Fruit fly (Drosophila melanogaster) whole organism: Measurements from ENCODE around the gene Arr2.

Experiments used
- CG8478 ChIP-seq: fragments of >200 bp; optimal IDR thresholded peaks from 2 replicates; lab custom pipeline; 2018; ENCODE audit warnings: inconsistent platforms
- Dll ChIP-seq: fragments of >200 bp; optimal IDR thresholded peaks from 2 replicates; lab custom pipeline; 2017
- pan ChIP-seq: fragments of >200 bp; optimal IDR thresholded peaks from 2 replicates; lab custom pipeline; 2017
- psq ChIP-seq: fragments of >200 bp; optimal IDR thresholded peaks from 2 replicates; lab custom pipeline; 2017
- usp ChIP-seq: fragments of >200 bp; optimal IDR thresholded peaks from 2 replicates; lab custom pipeline; 2017; ENCODE audit warnings: missing biosample characterization, missing genetic modification characterization, mixed read lengths

dm6 chr3L:8640139-8640538 lies 8.6 kb downstream of the Arr2 start, which contains the start of gene Cpr66D:
- TF ChIP-seq pan (lab: Kevin White, UChicago): no peak
- TF ChIP-seq usp (GFP tag; lab: Kevin White, UChicago): no peak
- no peak for TF ChIP-seq CG8478
- no peak for TF ChIP-seq Dll (lab: Kevin White, UChicago)
- TF ChIP-seq psq (lab: Kevin White, UChicago): no peak
